Worm (Caenorhabditis elegans): Measurements from ENCODE around the gene gpch-1.

ce11 chrIII:4370585-4370984 is 37.8 kb upstream of the gpch-1 start, which contains the start of gene ckb-3:
- TF ChIP-seq pag-3 (tag; optimal IDR thresholded peaks at IDR 0.05; ENCODE audit: borderline replicate concordance) (no peak), ama-1 (optimal IDR thresholded peaks at IDR 0.05) (no peak), elt-2 (tag; optimal IDR thresholded peaks at IDR 0.05) (no peak), unc-42 (tag; optimal IDR thresholded peaks at IDR 0.05) (no peak)

Measured in whole organism, late embryonic.